Worm (Caenorhabditis elegans) whole organism, late embryonic: ENCODE measurements around the gene C53A5.11.

ENCODE experiments used
- C08G9.2 ChIP-seq: sonication (generic microtip); optimal IDR thresholded peaks from 2 replicates; lab custom pipeline; 2016; ENCODE audit warnings: mild to moderate bottlenecking, missing genetic modification characterization, moderate library complexity, missing compliant biosample characterization
- K02D7.2 ChIP-seq: sonication (generic microtip); optimal IDR thresholded peaks from 2 replicates; lab custom pipeline; 2017; ENCODE audit warnings: mild to moderate bottlenecking, missing genetic modification characterization, missing compliant biosample characterization
- K09A11.1 ChIP-seq: sonication (generic microtip); optimal IDR thresholded peaks from 2 replicates; lab custom pipeline; 2017; ENCODE audit warnings: antibody characterized with exemption, mild to moderate bottlenecking, missing genetic modification characterization, missing compliant biosample characterization; ENCODE audit not compliant: insufficient read depth
- T23F11.4 ChIP-seq: fragments of 200-800 bp; sonication (Bioruptor generic); optimal IDR thresholded peaks from 2 replicates; lab custom pipeline; 2018; ENCODE audit warnings: mild to moderate bottlenecking, missing genetic modification characterization, missing compliant biosample characterization
- ama-1 ChIP-seq: fragments of 150-350 bp; optimal IDR thresholded peaks from 2 replicates; lab custom pipeline; 2014
- ceh-14 ChIP-seq: sonication (generic microtip); optimal IDR thresholded peaks from 2 replicates; lab custom pipeline; 2016; ENCODE audit warnings: missing genotype, missing genetic modification characterization, missing compliant biosample characterization
- ceh-22 ChIP-seq: sonication (generic microtip); optimal IDR thresholded peaks from 2 replicates; lab custom pipeline; 2017; ENCODE audit warnings: missing biosample characterization, missing genetic modification characterization
- ceh-24 ChIP-seq: sonication (generic microtip); optimal IDR thresholded peaks from 2 replicates; lab custom pipeline; 2016; ENCODE audit warnings: mild to moderate bottlenecking, missing genetic modification characterization, missing compliant biosample characterization
- ceh-30 ChIP-seq: fragments of 150-350 bp; optimal IDR thresholded peaks from 2 replicates; lab custom pipeline; 2014; ENCODE audit warnings: missing biosample characterization, missing genetic modification characterization
- ceh-6 ChIP-seq: fragments of 200-800 bp; sonication (Bioruptor generic); optimal IDR thresholded peaks from 2 replicates; lab custom pipeline; 2018; ENCODE audit warnings: mild to moderate bottlenecking, missing genetic modification characterization, missing compliant biosample characterization
- ceh-9 ChIP-seq: sonication (generic microtip); optimal IDR thresholded peaks from 2 replicates; lab custom pipeline; 2016; ENCODE audit warnings: mild to moderate bottlenecking, missing genetic modification characterization, inconsistent platforms, missing compliant biosample characterization
- elt-2 ChIP-seq: sonication (generic microtip); optimal IDR thresholded peaks from 2 replicates; lab custom pipeline; 2016; ENCODE audit warnings: missing genetic modification reagents, missing genetic modification characterization, missing compliant biosample characterization
- elt-4 ChIP-seq: sonication (generic microtip); optimal IDR thresholded peaks from 2 replicates; lab custom pipeline; 2016; ENCODE audit warnings: missing genetic modification characterization, missing compliant biosample characterization
- ets-4 ChIP-seq: sonication (generic microtip); optimal IDR thresholded peaks from 2 replicates; lab custom pipeline; 2016; ENCODE audit warnings: missing genetic modification characterization, missing compliant biosample characterization
- eyg-1 ChIP-seq: sonication (generic microtip); optimal IDR thresholded peaks from 2 replicates; lab custom pipeline; 2016; ENCODE audit warnings: missing genotype, missing genetic modification characterization, missing compliant biosample characterization
- fax-1 ChIP-seq: sonication (generic microtip); optimal IDR thresholded peaks from 2 replicates; lab custom pipeline; 2016; ENCODE audit warnings: missing genotype, missing genetic modification characterization, missing compliant biosample characterization
- gmeb-2 ChIP-seq: sonication (generic microtip); optimal IDR thresholded peaks from 2 replicates; lab custom pipeline; 2016; ENCODE audit warnings: missing genetic modification characterization, inconsistent platforms, missing compliant biosample characterization
- hlh-13 ChIP-seq: fragments of 200-800 bp; sonication (Bioruptor generic); optimal IDR thresholded peaks from 2 replicates; lab custom pipeline; 2018; ENCODE audit warnings: mild to moderate bottlenecking, missing genetic modification characterization, missing compliant biosample characterization
- hlh-15 ChIP-seq: sonication (generic microtip); optimal IDR thresholded peaks from 2 replicates; lab custom pipeline; 2016; ENCODE audit warnings: missing genetic modification characterization, missing compliant biosample characterization
- lim-6 ChIP-seq: sonication (generic microtip); optimal IDR thresholded peaks from 2 replicates; lab custom pipeline; 2016; ENCODE audit warnings: missing genetic modification characterization, missing compliant biosample characterization
- lin-11 ChIP-seq: fragments of 200-800 bp; sonication (Bioruptor generic); optimal IDR thresholded peaks from 2 replicates; lab custom pipeline; 2018; ENCODE audit warnings: mild to moderate bottlenecking, missing genetic modification characterization, missing compliant biosample characterization
- nhr-11 ChIP-seq: fragments of 150-350 bp; optimal IDR thresholded peaks from 2 replicates; lab custom pipeline; 2014; ENCODE audit warnings: missing biosample characterization, missing genetic modification characterization
- nhr-232 ChIP-seq: sonication (generic microtip); optimal IDR thresholded peaks from 2 replicates; lab custom pipeline; 2016; ENCODE audit warnings: missing genetic modification characterization, missing compliant biosample characterization
- odd-2 ChIP-seq: sonication (generic microtip); optimal IDR thresholded peaks from 2 replicates; lab custom pipeline; 2017; ENCODE audit warnings: antibody characterized with exemption, mild to moderate bottlenecking, missing genetic modification characterization, missing compliant biosample characterization
- pat-9 ChIP-seq: fragments of 200-800 bp; sonication (Bioruptor generic); optimal IDR thresholded peaks from 2 replicates; lab custom pipeline; 2018; ENCODE audit warnings: mild to moderate bottlenecking, missing genetic modification characterization, moderate library complexity, missing compliant biosample characterization
- pha-2 ChIP-seq: sonication (generic microtip); optimal IDR thresholded peaks from 2 replicates; lab custom pipeline; 2017; ENCODE audit warnings: mild to moderate bottlenecking, missing genetic modification characterization, missing compliant biosample characterization
- pqm-1 ChIP-seq: sonication (generic microtip); optimal IDR thresholded peaks from 2 replicates; lab custom pipeline; 2016; ENCODE audit warnings: missing genetic modification characterization, missing compliant biosample characterization
- pros-1 ChIP-seq: fragments of 150-350 bp; optimal IDR thresholded peaks from 2 replicates; lab custom pipeline; 2014; ENCODE audit warnings: missing biosample characterization, missing genetic modification reagents, missing genetic modification characterization
- sox-2 ChIP-seq: fragments of 200-800 bp; sonication (Bioruptor generic); IDR thresholded peaks from 2 replicates; pipeline ENCODE4 v1.3.6; 2022; ENCODE audit warnings: missing genetic modification reagents, missing genetic modification characterization, missing compliant biosample characterization
- sox-4 ChIP-seq: sonication (generic microtip); optimal IDR thresholded peaks from 2 replicates; lab custom pipeline; 2017; ENCODE audit warnings: mild to moderate bottlenecking, missing genetic modification characterization, inconsistent platforms, missing compliant biosample characterization
- syd-9 ChIP-seq: sonication (generic microtip); optimal IDR thresholded peaks from 2 replicates; lab custom pipeline; 2016; ENCODE audit warnings: mild to moderate bottlenecking, missing genetic modification characterization, moderate library complexity, missing compliant biosample characterization
- tbx-2 ChIP-seq: sonication (generic microtip); optimal IDR thresholded peaks from 2 replicates; lab custom pipeline; 2016; ENCODE audit warnings: missing genetic modification characterization, missing compliant biosample characterization
- ttx-3 ChIP-seq: sonication (generic microtip); optimal IDR thresholded peaks from 2 replicates; lab custom pipeline; 2016; ENCODE audit warnings: missing genetic modification reagents, missing genetic modification characterization, missing compliant biosample characterization
- unc-42 ChIP-seq: sonication (generic microtip); optimal IDR thresholded peaks from 2 replicates; lab custom pipeline; 2016; ENCODE audit warnings: missing genotype, missing genetic modification characterization, missing compliant biosample characterization

C53A5.11 gene

ce11 chrV:14562589-14562988 is at the start of gene C53A5.11:
C53A5.11 (plus strand) TSS chrV:14562889.
- TF ChIP-seq ets-4 (tag; lab: Kevin White, UChicago): no peak
- TF ChIP-seq K02D7.2 (tag; lab: Kevin White, UChicago): no peak

- TF ChIP-seq lin-11 (tag; lab: Kevin White, UChicago) (no peak), pat-9 (tag; lab: Kevin White, UChicago) (no peak), hlh-15 (tag; lab: Kevin White, UChicago) (no peak), T23F11.4 (no peak), tbx-2 (tag; lab: Kevin White, UChicago) (no peak), pha-2 (tag; lab: Kevin White, UChicago) (no peak), nhr-232 (tag; lab: Kevin White, UChicago) (no peak), lim-6 (no peak), syd-9 (no peak), fax-1 (tag; lab: Kevin White, UChicago) (no peak), eyg-1 (tag; lab: Kevin White, UChicago) (no peak), odd-2 (tag; lab: Kevin White, UChicago) (no peak), ceh-14 (tag; lab: Kevin White, UChicago) (no peak), sox-2 (GFP tag; lab: Robert Waterston, UW) (no peak), C08G9.2 (tag; lab: Kevin White, UChicago) (no peak), elt-2 (no peak)
Measured at ce11 chrV:14518010-14518409, 44.7 kb upstream of the C53A5.11 start, which contains the start of gene R02D5.6. R02D5.6 (minus strand) TSS chrV:14518110.

ce11 chrV:14519268-14519667 is 43.4 kb upstream of the C53A5.11 start, which contains the start of gene R02D5.8:
R02D5.8 (minus strand) TSS chrV:14519368.
- TF ChIP-seq nhr-11 (tag; lab: Kevin White, UChicago) (no peak), ceh-30 (tag; lab: Kevin White, UChicago) (no peak), ceh-22 (tag; lab: Kevin White, UChicago) (no peak), hlh-13 (GFP tag; lab: Kevin White, UChicago) (no peak)

ce11 chrV:14521000-14521399 is 41.7 kb upstream of the C53A5.11 start, which contains the start of gene C53A5.17:
C53A5.17 (minus strand) TSS chrV:14521100.
- TF ChIP-seq ama-1 (lab: Kevin White, UChicago) (no peak), unc-42 (tag; lab: Kevin White, UChicago) (no peak), elt-2 (no peak), pat-9 (tag; lab: Kevin White, UChicago) (no peak), K02D7.2 (tag; lab: Kevin White, UChicago) (no peak), K09A11.1 (no peak), lim-6 (no peak), fax-1 (tag; lab: Kevin White, UChicago) (no peak), lin-11 (tag; lab: Kevin White, UChicago) (no peak), sox-4 (tag; lab: Kevin White, UChicago) (no peak)
- TF ChIP-seq, all 69 proteins: peak for 0

ce11 chrV:14522514-14522913 is 40.2 kb upstream of the C53A5.11 start, which contains the start of gene C53A5.16:
C53A5.16 (minus strand) TSS chrV:14522614.
- no peak for TF ChIP-seq lin-11 (tag; lab: Kevin White, UChicago)
- TF ChIP-seq nhr-11 (tag; lab: Kevin White, UChicago): no peak
- no peak for TF ChIP-seq elt-4 (tag; lab: Kevin White, UChicago)
- no peak for TF ChIP-seq ceh-6 (GFP tag; lab: Kevin White, UChicago)
- no peak for TF ChIP-seq ceh-9 (tag; lab: Kevin White, UChicago)
- TF ChIP-seq pqm-1 (tag; lab: Kevin White, UChicago): no peak
- no peak for TF ChIP-seq hlh-13 (GFP tag; lab: Kevin White, UChicago)
- no peak for TF ChIP-seq ceh-24
- no peak for TF ChIP-seq gmeb-2 (tag; lab: Kevin White, UChicago)
- no peak for TF ChIP-seq ceh-14 (tag; lab: Kevin White, UChicago)
- no peak for TF ChIP-seq ttx-3 (tag; lab: Kevin White, UChicago)
- TF ChIP-seq nhr-232 (tag; lab: Kevin White, UChicago): no peak
- no peak for TF ChIP-seq pros-1 (tag; lab: Kevin White, UChicago)
- TF ChIP-seq ceh-30 (tag; lab: Kevin White, UChicago): no peak
- TF ChIP-seq hlh-15 (tag; lab: Kevin White, UChicago): no peak
